Fruit fly (Drosophila melanogaster) whole organism, adult: ENCODE measurements around the gene CG15864.

Experiments
- CG1620 ChIP-seq: fragments of 200-800 bp; sonication (Bioruptor generic); optimal IDR thresholded peaks from 2 replicates; lab custom pipeline; 2016; ENCODE audit warnings: missing biosample characterization, missing genetic modification characterization
- CG33017 ChIP-seq: fragments of 200-800 bp; sonication (Bioruptor generic); optimal IDR thresholded peaks from 2 replicates; lab custom pipeline; 2018; ENCODE audit warnings: missing biosample characterization, mild to moderate bottlenecking, missing genetic modification characterization, moderate library complexity
- CG5204 ChIP-seq: fragments of 200-800 bp; sonication (Bioruptor generic); optimal IDR thresholded peaks from 2 replicates; lab custom pipeline; 2016; ENCODE audit warnings: missing biosample characterization, missing genetic modification characterization
- CG7045 ChIP-seq: fragments of 200-800 bp; sonication (Bioruptor generic); optimal IDR thresholded peaks from 2 replicates; lab custom pipeline; 2017; ENCODE audit warnings: missing biosample characterization, mild to moderate bottlenecking, missing genetic modification characterization
- CG7101 ChIP-seq: fragments of 200-800 bp; sonication (Bioruptor generic); optimal IDR thresholded peaks from 2 replicates; lab custom pipeline; 2018; ENCODE audit warnings: missing biosample characterization, mild to moderate bottlenecking, missing genetic modification characterization, moderate library complexity
- Clk ChIP-seq: fragments of 200-800 bp; sonication (Bioruptor generic); optimal IDR thresholded peaks from 2 replicates; lab custom pipeline; 2017; ENCODE audit warnings: missing biosample characterization, missing genetic modification characterization
- Mnt ChIP-seq: fragments of 200-800 bp; sonication (Bioruptor generic); optimal IDR thresholded peaks from 2 replicates; lab custom pipeline; 2016; ENCODE audit warnings: missing biosample characterization, mild to moderate bottlenecking, missing genetic modification characterization
- cic ChIP-seq: fragments of 200-800 bp; sonication (Bioruptor generic); optimal IDR thresholded peaks from 2 replicates; lab custom pipeline; 2017; ENCODE audit warnings: missing biosample characterization, mild to moderate bottlenecking, missing genetic modification characterization, moderate library complexity
- cnc ChIP-seq, 2 experiments: fragments of >200 bp; optimal IDR thresholded peaks; 2 replicates each; lab custom pipeline; 2017
- ovo ChIP-seq: fragments of 200-800 bp; sonication (Bioruptor generic); optimal IDR thresholded peaks from 2 replicates; lab custom pipeline; 2016; ENCODE audit warnings: missing biosample characterization, missing genetic modification characterization
- tj ChIP-seq: fragments of 200-800 bp; sonication (Bioruptor generic); optimal IDR thresholded peaks from 3 replicates; lab custom pipeline; 2017; ENCODE audit warnings: missing biosample characterization, mild to moderate bottlenecking, missing genetic modification characterization, moderate library complexity

dm6 chr3R:8206628-8207275, 41.5 kb upstream of the CG15864 start:
- TF ChIP-seq CG33017 (tag; lab: Kevin White, UChicago) (no peak), CG1620 (GFP tag; lab: Kevin White, UChicago) (no peak), CG5204 (GFP tag; lab: Kevin White, UChicago) (no peak), CG7101 (no peak), CG7045 (GFP tag; lab: Kevin White, UChicago) (no peak), cnc (optimal IDR thresholded peaks at IDR 0.05; lab: Kevin White, UChicago) (no peak), Clk (GFP tag; lab: Kevin White, UChicago) (no peak), tj (GFP tag; lab: Kevin White, UChicago) (no peak), cic (GFP tag; lab: Kevin White, UChicago) (no peak), Mnt (no peak), ovo (GFP tag; lab: Kevin White, UChicago) (no peak)
